Fruit fly (Drosophila melanogaster) whole organism, embryonic: Measurements from ENCODE around the gene hook.

ENCODE experiments used
- Adf1 ChIP-seq: fragments of 200-800 bp; sonication (Bioruptor generic); IDR thresholded peaks from 2 replicates; pipeline ENCODE4 v1.3.6; 2022; ENCODE audit warnings: missing biosample characterization, missing genetic modification characterization
- Antp ChIP-seq: fragments of 200-800 bp; sonication (Bioruptor generic); optimal IDR thresholded peaks from 3 replicates; lab custom pipeline; 2016; ENCODE audit warnings: missing biosample characterization, missing genetic modification characterization
- BEAF-32 ChIP-seq: fragments of 200-800 bp; sonication (Bioruptor generic); optimal IDR thresholded peaks from 3 replicates; lab custom pipeline; 2017; ENCODE audit warnings: missing biosample characterization, missing genetic modification characterization, mild to moderate bottlenecking, moderate library complexity, missing genetic modification reagents
- BtbVII ChIP-seq: fragments of 200-800 bp; sonication (Bioruptor generic); optimal IDR thresholded peaks from 3 replicates; lab custom pipeline; 2017; ENCODE audit warnings: missing biosample characterization, mild to moderate bottlenecking, missing genetic modification characterization
- C15 ChIP-seq: fragments of 200-800 bp; sonication (Bioruptor generic); IDR thresholded peaks from 3 replicates; pipeline ENCODE4 v1.3.6; 2022; ENCODE audit warnings: missing biosample characterization, missing genetic modification characterization
- CG10959 ChIP-seq: fragments of 200-800 bp; sonication (Bioruptor generic); IDR thresholded peaks from 2 replicates; pipeline ENCODE4 v1.3.6; 2022; ENCODE audit warnings: missing biosample characterization, missing genetic modification characterization
- CG12155 ChIP-seq: fragments of 200-800 bp; sonication (Bioruptor generic); optimal IDR thresholded peaks from 3 replicates; lab custom pipeline; 2016; ENCODE audit warnings: missing biosample characterization, missing genetic modification characterization
- CG12942 ChIP-seq: fragments of 200-800 bp; sonication (Bioruptor generic); optimal IDR thresholded peaks from 3 replicates; lab custom pipeline; 2016; ENCODE audit warnings: missing biosample characterization, missing genetic modification characterization
- CG15011 ChIP-seq: fragments of 200-800 bp; sonication (Bioruptor generic); optimal IDR thresholded peaks from 3 replicates; lab custom pipeline; 2018; ENCODE audit warnings: missing biosample characterization, mild to moderate bottlenecking, missing genetic modification characterization
- CG16779 ChIP-seq: fragments of 200-800 bp; sonication (Bioruptor generic); IDR thresholded peaks from 2 replicates; pipeline ENCODE4 v1.3.6; 2022; ENCODE audit warnings: missing biosample characterization, missing genetic modification characterization
- CG17359 ChIP-seq: fragments of 200-800 bp; sonication (Bioruptor generic); optimal IDR thresholded peaks from 3 replicates; lab custom pipeline; 2018; ENCODE audit warnings: missing biosample characterization, mild to moderate bottlenecking, missing genetic modification characterization, moderate library complexity
- CG17361 ChIP-seq: fragments of 200-800 bp; sonication (Bioruptor generic); IDR thresholded peaks from 3 replicates; pipeline ENCODE4 v1.3.6; 2022; ENCODE audit warnings: missing biosample characterization, missing genetic modification characterization
- CG31388 ChIP-seq: fragments of 200-800 bp; sonication (Bioruptor generic); optimal IDR thresholded peaks from 2 replicates; lab custom pipeline; 2016; ENCODE audit warnings: missing biosample characterization, missing genetic modification characterization
- CG33557 ChIP-seq: fragments of 200-800 bp; sonication (Bioruptor generic); optimal IDR thresholded peaks from 2 replicates; lab custom pipeline; 2019; ENCODE audit warnings: missing biosample characterization, mild to moderate bottlenecking, missing genetic modification characterization, moderate library complexity
- CG4360 ChIP-seq: fragments of 200-800 bp; sonication (Bioruptor generic); IDR thresholded peaks from 2 replicates; pipeline ENCODE4 v1.3.6; 2022; ENCODE audit warnings: missing biosample characterization, missing genetic modification characterization
- CG4424 ChIP-seq: fragments of 200-800 bp; sonication (Bioruptor generic); optimal IDR thresholded peaks from 3 replicates; lab custom pipeline; 2016; ENCODE audit warnings: missing biosample characterization, missing genetic modification characterization
- CG6175 ChIP-seq: fragments of 200-800 bp; sonication (Bioruptor generic); IDR thresholded peaks from 3 replicates; pipeline ENCODE4 v1.3.6; 2022; ENCODE audit warnings: missing biosample characterization, missing genetic modification characterization
- CG9817 ChIP-seq: fragments of 200-800 bp; sonication (Bioruptor generic); optimal IDR thresholded peaks from 2 replicates; lab custom pipeline; 2018; ENCODE audit warnings: missing biosample characterization, mild to moderate bottlenecking, missing genetic modification characterization, moderate library complexity
- CG9932 ChIP-seq: fragments of 200-800 bp; sonication (Bioruptor generic); IDR thresholded peaks from 2 replicates; pipeline ENCODE4 v1.3.6; 2022; ENCODE audit warnings: missing biosample characterization, missing genetic modification characterization
- Deaf1 ChIP-seq: fragments of 200-800 bp; optimal IDR thresholded peaks from 3 replicates; lab custom pipeline; 2019; ENCODE audit warnings: missing biosample characterization, mild to moderate bottlenecking, missing genetic modification characterization, moderate library complexity
- Doc3 ChIP-seq: fragments of 200-800 bp; sonication (Bioruptor generic); IDR thresholded peaks from 3 replicates; pipeline ENCODE4 v1.3.6; 2022; ENCODE audit warnings: missing biosample characterization, missing genetic modification characterization; ENCODE audit not compliant: partially characterized antibody
- Fer1 ChIP-seq: fragments of 200-800 bp; sonication (Bioruptor generic); optimal IDR thresholded peaks from 2 replicates; lab custom pipeline; 2017; ENCODE audit warnings: missing biosample characterization, mild to moderate bottlenecking, missing genetic modification characterization
- Gug ChIP-seq: fragments of 200-800 bp; sonication (Bioruptor generic); IDR thresholded peaks from 4 replicates; pipeline ENCODE4 v1.3.6; 2022; ENCODE audit warnings: missing biosample characterization, missing genetic modification characterization
- Optix ChIP-seq: fragments of 200-800 bp; sonication (Bioruptor generic); IDR thresholded peaks from 3 replicates; pipeline ENCODE4 v1.3.6; 2022; ENCODE audit warnings: missing biosample characterization, missing genetic modification characterization
- Pdp1 ChIP-seq, 2 experiments: fragments of 200-800 bp; sonication (Bioruptor generic); optimal IDR thresholded peaks; 3 replicates each; lab custom pipeline; 2016; ENCODE audit warnings: missing biosample characterization in 2 of 2, missing genetic modification characterization in 2 of 2, mild to moderate bottlenecking in 1 of 2, moderate library complexity in 1 of 2
- Rfx ChIP-seq: fragments of 200-800 bp; sonication (Bioruptor generic); IDR thresholded peaks from 2 replicates; pipeline ENCODE4 v1.3.6; 2022; ENCODE audit warnings: missing biosample characterization, missing genetic modification characterization
- caup ChIP-seq: fragments of 200-800 bp; sonication (Bioruptor generic); optimal IDR thresholded peaks from 3 replicates; lab custom pipeline; 2017; ENCODE audit warnings: missing biosample characterization, mild to moderate bottlenecking, missing genetic modification characterization, moderate library complexity; ENCODE audit not compliant: severe bottlenecking
- chinmo ChIP-seq: fragments of 200-800 bp; sonication (Bioruptor generic); IDR thresholded peaks from 4 replicates; pipeline ENCODE4 v1.3.6; 2022; ENCODE audit warnings: missing biosample characterization, missing genetic modification characterization; ENCODE audit not compliant: partially characterized antibody
- crp ChIP-seq, 2 experiments: fragments of 200-800 bp; sonication (Bioruptor generic); optimal IDR thresholded peaks; 2 replicates in 1 of 2; 3 replicates in 1 of 2; lab custom pipeline; 2017; ENCODE audit warnings: missing biosample characterization in 2 of 2, missing genetic modification characterization in 2 of 2, mild to moderate bottlenecking in 1 of 2, moderate library complexity in 1 of 2
- dati ChIP-seq: fragments of 200-800 bp; sonication (Bioruptor generic); IDR thresholded peaks from 2 replicates; pipeline ENCODE4 v1.3.6; 2022; ENCODE audit warnings: missing biosample characterization, missing genetic modification characterization
- disco-r ChIP-seq: fragments of 200-800 bp; sonication (Bioruptor generic); optimal IDR thresholded peaks from 2 replicates; lab custom pipeline; 2016; ENCODE audit warnings: missing biosample characterization, missing genetic modification characterization
- gro ChIP-seq: fragments of 200-800 bp; sonication (Bioruptor generic); optimal IDR thresholded peaks from 2 replicates; lab custom pipeline; 2016; ENCODE audit warnings: missing biosample characterization, missing genetic modification characterization
- insv ChIP-seq, 2 experiments: fragments of 200-800 bp; sonication (Bioruptor generic); optimal IDR thresholded peaks; 3 replicates each; lab custom pipeline; 2016 to 2018; ENCODE audit warnings: missing biosample characterization in 2 of 2, missing genetic modification characterization in 2 of 2
- jing ChIP-seq: fragments of 200-800 bp; sonication (Bioruptor generic); optimal IDR thresholded peaks from 2 replicates; lab custom pipeline; 2018; ENCODE audit warnings: missing biosample characterization, mild to moderate bottlenecking, missing genetic modification characterization
- kah ChIP-seq: fragments of 200-800 bp; sonication (Bioruptor generic); optimal IDR thresholded peaks from 2 replicates; lab custom pipeline; 2018; ENCODE audit warnings: missing biosample characterization, mild to moderate bottlenecking, missing genetic modification characterization
- klu ChIP-seq: fragments of 200-800 bp; sonication (Bioruptor generic); IDR thresholded peaks from 2 replicates; pipeline ENCODE4 v1.3.6; 2022; ENCODE audit warnings: missing biosample characterization, missing genetic modification characterization
- knrl ChIP-seq: fragments of 200-800 bp; sonication (Bioruptor generic); IDR thresholded peaks from 3 replicates; pipeline ENCODE4 v1.3.6; 2022; ENCODE audit warnings: missing biosample characterization, missing genetic modification characterization; ENCODE audit not compliant: partially characterized antibody
- mld ChIP-seq: fragments of 200-800 bp; sonication (Bioruptor generic); IDR thresholded peaks from 3 replicates; pipeline ENCODE4 v1.3.6; 2022; ENCODE audit warnings: missing biosample characterization, missing genetic modification characterization; ENCODE audit not compliant: partially characterized antibody
- oc ChIP-seq: fragments of 200-800 bp; sonication (Bioruptor generic); optimal IDR thresholded peaks from 2 replicates; lab custom pipeline; 2018; ENCODE audit warnings: missing biosample characterization, mild to moderate bottlenecking, missing genetic modification characterization, moderate library complexity
- prd ChIP-seq, 3 experiments: fragments of >200 bp in 2 of 3; fragments of 200-800 bp in 1 of 3; sonication (Bioruptor generic) in 1 of 3; optimal IDR thresholded peaks in 2 of 3; IDR thresholded peaks in 1 of 3; 2 replicates in 2 of 3; 3 replicates in 1 of 3; pipeline versions ENCODE4 v1.3.6 to Lab custom; 2017 to 2022; ENCODE audit warnings: missing biosample characterization in 1 of 3, missing genetic modification characterization in 1 of 3
- pum ChIP-seq: fragments of 200-800 bp; sonication (Bioruptor generic); optimal IDR thresholded peaks from 2 replicates; lab custom pipeline; 2016; ENCODE audit warnings: missing biosample characterization, missing genetic modification characterization
- schlank ChIP-seq: fragments of 200-800 bp; sonication (Bioruptor generic); optimal IDR thresholded peaks from 2 replicates; lab custom pipeline; 2018; ENCODE audit warnings: missing biosample characterization, mild to moderate bottlenecking, missing genetic modification characterization
- sens-2 ChIP-seq: fragments of 200-800 bp; sonication (Bioruptor generic); IDR thresholded peaks from 2 replicates; pipeline ENCODE4 v1.3.6; 2022; ENCODE audit warnings: missing biosample characterization, missing genetic modification characterization
- sima ChIP-seq: fragments of 200-800 bp; sonication (Bioruptor generic); optimal IDR thresholded peaks from 2 replicates; lab custom pipeline; 2016; ENCODE audit warnings: missing biosample characterization, missing genetic modification characterization
- sna ChIP-seq: fragments of 200-800 bp; sonication (Bioruptor generic); IDR thresholded peaks from 2 replicates; pipeline ENCODE4 v1.3.6; 2022; ENCODE audit warnings: missing biosample characterization, missing genetic modification characterization; ENCODE audit not compliant: partially characterized antibody
- trem ChIP-seq: fragments of 200-800 bp; optimal IDR thresholded peaks from 3 replicates; lab custom pipeline; 2019; ENCODE audit warnings: missing biosample characterization, mild to moderate bottlenecking, missing genetic modification characterization, moderate library complexity
- ttk ChIP-seq: fragments of 200-800 bp; sonication (Bioruptor generic); IDR thresholded peaks from 2 replicates; pipeline ENCODE4 v2.1.2; 2022; ENCODE audit warnings: missing biosample characterization, missing genetic modification characterization
- zen2 ChIP-seq: fragments of 200-800 bp; sonication (Bioruptor generic); IDR thresholded peaks from 3 replicates; pipeline ENCODE4 v1.3.6; 2022; ENCODE audit warnings: missing biosample characterization, missing genetic modification characterization; ENCODE audit not compliant: partially characterized antibody

The hook gene

DNA sequence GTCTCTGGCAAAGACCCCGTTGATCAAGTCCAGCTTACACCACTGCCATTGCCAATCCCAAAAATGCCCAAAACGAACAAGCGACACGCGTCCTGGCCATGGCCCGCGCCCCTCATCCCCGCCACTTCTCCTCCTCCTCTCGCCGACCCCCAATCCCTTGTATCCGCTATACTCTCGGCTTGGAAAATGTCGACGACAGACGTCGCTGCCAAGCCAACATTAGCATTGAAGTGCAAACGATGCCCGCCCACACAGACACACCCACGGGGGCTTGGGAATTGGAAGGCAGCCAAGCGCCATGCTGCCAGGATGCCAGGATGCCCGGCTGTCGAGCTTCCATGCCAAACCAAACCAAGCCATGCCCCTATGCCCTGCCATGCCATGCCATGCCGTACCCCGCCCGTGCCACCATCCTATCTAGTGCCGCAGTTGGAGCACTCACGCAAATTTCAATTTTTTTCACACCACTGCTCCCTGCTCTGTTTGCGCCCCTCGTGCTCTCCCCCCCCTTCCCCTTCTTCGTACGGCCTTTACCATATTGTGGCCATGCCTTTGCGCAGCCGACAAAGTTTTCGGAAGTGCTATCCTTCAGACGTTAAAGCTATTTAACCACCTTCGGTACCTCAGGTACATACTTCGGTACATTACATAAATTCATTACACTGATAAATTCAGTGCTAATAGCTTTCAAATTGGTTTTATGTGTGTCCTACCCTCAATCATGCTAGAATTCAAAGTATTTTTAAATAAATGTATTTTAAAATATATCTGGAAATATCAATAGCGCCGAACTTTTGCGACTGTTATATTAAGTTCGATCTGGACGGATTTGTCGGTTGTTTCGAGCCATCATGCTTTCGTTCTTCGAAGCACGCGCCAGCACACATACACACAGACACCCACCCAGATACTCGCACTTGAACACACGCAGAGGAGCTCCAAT is 11.7 kb downstream of the hook start (continued):
- TF ChIP-seq zen2 (GFP tag; lab: Robert Waterston, UW) (no peak), prd (optimal IDR thresholded peaks at IDR 0.05; lab: Kevin White, UChicago) (no peak), prd (GFP tag; IDR thresholded peaks at IDR 0.05; lab: Robert Waterston, UW) (peak; percentile 48; the same call in 2 of the 3 replicates), C15 (GFP tag; lab: Robert Waterston, UW) (no peak), CG17361 (GFP tag; lab: Robert Waterston, UW) (peak; percentile 88), Pdp1 (GFP tag; optimal IDR thresholded peaks at IDR 0.05; lab: Kevin White, UChicago) (peak in 1 of 2 experiments; percentile 41), kah (GFP tag; lab: Kevin White, UChicago) (peak; percentile 38), CG10959 (no peak), CG4424 (GFP tag; lab: Kevin White, UChicago) (peak; percentile 54), crp (GFP tag; optimal IDR thresholded peaks at IDR 0.05; lab: Kevin White, UChicago) (peak in 1 of 2 experiments; percentile 34), BtbVII (GFP tag; lab: Kevin White, UChicago) (peak; percentile 77), CG9932 (peak; percentile 62), chinmo (GFP tag; lab: Robert Waterston, UW) (0 out of 4 replicates have a peak, but pooled peaks have one; percentile 51), CG15011 (peak; percentile 67), sna (GFP tag; lab: Robert Waterston, UW) (no peak), gro (GFP tag; lab: Kevin White, UChicago) (no peak), CG17359 (tag; lab: Kevin White, UChicago) (peak; percentile 72), Rfx (GFP tag; lab: Robert Waterston, UW) (peak; percentile 81), CG12155 (peak; percentile 59), sima (GFP tag; lab: Kevin White, UChicago) (no peak), CG33557 (GFP tag; lab: Kevin White, UChicago) (peak; percentile 37), caup (GFP tag; lab: Kevin White, UChicago) (peak; percentile 74), CG12942 (GFP tag; lab: Kevin White, UChicago) (peak; percentile 56), insv (GFP tag; optimal IDR thresholded peaks at IDR 0.05; lab: Kevin White, UChicago) (peak in 1 of 2 experiments; percentile 44), CG16779 (GFP tag; lab: Robert Waterston, UW) (no peak), dati (GFP tag; lab: Robert Waterston, UW) (no peak), disco-r (no peak), BEAF-32 (no peak), jing (GFP tag; lab: Kevin White, UChicago) (peak; percentile 43)

DNA sequence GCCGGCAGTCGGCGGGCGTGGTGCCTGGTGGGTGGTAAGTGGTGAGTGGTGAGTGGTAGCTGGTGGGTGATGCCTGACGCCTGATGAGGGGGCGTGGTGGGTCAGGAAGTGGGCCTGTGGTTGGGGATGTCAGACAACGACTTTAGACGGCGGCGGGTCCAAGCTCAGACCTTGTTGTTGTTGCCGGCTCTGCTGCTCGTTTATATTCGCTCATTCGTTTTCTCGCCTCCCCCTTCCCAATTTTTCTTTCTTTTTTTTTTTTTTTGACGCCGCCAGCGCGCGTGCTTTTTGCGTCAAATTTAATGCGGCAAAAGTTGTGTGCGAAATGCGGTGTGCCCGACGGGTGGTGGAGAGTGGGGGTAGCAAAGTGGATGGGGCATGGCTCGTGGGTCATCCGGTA is 13.7 kb downstream of the hook start:
- TF ChIP-seq Deaf1 (tag; lab: Kevin White, UChicago) (no peak), ttk (no peak), Adf1 (GFP tag; lab: Robert Waterston, UW) (peak; percentile 66; the same call in 1 of the 2 replicates), schlank (tag; lab: Kevin White, UChicago) (no peak), knrl (GFP tag; lab: Robert Waterston, UW) (no peak), sens-2 (GFP tag; lab: Robert Waterston, UW) (no peak), Optix (GFP tag; lab: Robert Waterston, UW) (no peak), CG6175 (no peak), trem (tag; lab: Kevin White, UChicago) (no peak), Fer1 (GFP tag; lab: Kevin White, UChicago) (peak; percentile 1), CG4360 (GFP tag; lab: Robert Waterston, UW) (0 out of 2 replicates have a peak, but pooled peaks have one; percentile 8), CG9817 (tag; lab: Kevin White, UChicago) (no peak), klu (GFP tag; lab: Robert Waterston, UW) (no peak), CG31388 (GFP tag; lab: Kevin White, UChicago) (no peak), Gug (GFP tag; lab: Robert Waterston, UW) (no peak), Doc3 (GFP tag; lab: Robert Waterston, UW) (no peak), CG17359 (tag; lab: Kevin White, UChicago) (peak; percentile 41), pum (GFP tag; lab: Kevin White, UChicago) (no peak), mld (GFP tag; lab: Robert Waterston, UW) (no peak), Antp (GFP tag; lab: Kevin White, UChicago) (no peak), oc (no peak)
